Worm (Caenorhabditis elegans): ENCODE results near the gene drp-1.

Gene drp-1

ce11 chrIV:5530980-5531379 is 7.3 kb upstream of the drp-1 start:
- TF ChIP-seq ztf-11 (tag; optimal IDR thresholded peaks at IDR 0.05), result no peak
- no peak for TF ChIP-seq bed-3 (GFP tag; optimal IDR thresholded peaks at IDR 0.05)
- peak; percentile 4 for TF ChIP-seq ces-1 (GFP tag; optimal IDR thresholded peaks at IDR 0.05)
- no peak for TF ChIP-seq flh-1 (GFP tag; optimal IDR thresholded peaks at IDR 0.05)
- no peak for TF ChIP-seq nhr-237 (tag; optimal IDR thresholded peaks at IDR 0.05)

ce11 chrIV:5533556-5533955 is 4.7 kb upstream of the drp-1 start:
- TF ChIP-seq sptf-1 (tag; optimal IDR thresholded peaks at IDR 0.05), result no peak
- peak; percentile 93 for TF ChIP-seq ces-1 (GFP tag; optimal IDR thresholded peaks at IDR 0.05)
- TF ChIP-seq nhr-12 (tag; optimal IDR thresholded peaks at IDR 0.05), result no peak

- TF ChIP-seq unc-120 (tag; optimal IDR thresholded peaks at IDR 0.05; ENCODE audit: poor library complexity, severe bottlenecking), result no peak
- no peak for TF ChIP-seq nhr-12 (tag; optimal IDR thresholded peaks at IDR 0.05)
- no peak for TF ChIP-seq ceh-39 (tag; optimal IDR thresholded peaks at IDR 0.05)
- TF ChIP-seq bed-3 (GFP tag; optimal IDR thresholded peaks at IDR 0.05), result no peak
- TF ChIP-seq nhr-2 (tag; optimal IDR thresholded peaks at IDR 0.05), result no peak
- no peak for TF ChIP-seq hlh-1 (tag; optimal IDR thresholded peaks at IDR 0.05)
- TF ChIP-seq zip-8 (tag; optimal IDR thresholded peaks at IDR 0.05), result no peak
- TF ChIP-seq elt-1 (tag; optimal IDR thresholded peaks at IDR 0.05; ENCODE audit: borderline replicate concordance, insufficient read depth), result no peak
- no peak for TF ChIP-seq snpc-4 (tag; optimal IDR thresholded peaks at IDR 0.05)
- TF ChIP-seq drap-1 (GFP tag; optimal IDR thresholded peaks at IDR 0.05), result no peak
- TF ChIP-seq ztf-11 (tag; optimal IDR thresholded peaks at IDR 0.05), result no peak
These were observed 3.7 kb upstream of the drp-1 start for ce11 chrIV:5534596-5534995.

- peak; percentile 24 for TF ChIP-seq unc-120 (tag; optimal IDR thresholded peaks at IDR 0.05; ENCODE audit: poor library complexity, severe bottlenecking)
- peak; percentile 78 for TF ChIP-seq mab-5 (tag; optimal IDR thresholded peaks at IDR 0.05)
- peak; percentile 95 for TF ChIP-seq unc-62 (GFP tag; optimal IDR thresholded peaks at IDR 0.05)
- peak; percentile 44 for TF ChIP-seq mls-2 (tag; optimal IDR thresholded peaks at IDR 0.05)
- TF ChIP-seq ces-1 (GFP tag; optimal IDR thresholded peaks at IDR 0.05), result peak; percentile 47
- no peak for TF ChIP-seq bed-3 (GFP tag; optimal IDR thresholded peaks at IDR 0.05)
- TF ChIP-seq hlh-1 (tag; optimal IDR thresholded peaks at IDR 0.05), result peak; percentile 11
- TF ChIP-seq lin-13 (tag; optimal IDR thresholded peaks at IDR 0.05), result no peak
These were observed 2.5 kb upstream of the drp-1 start for ce11 chrIV:5535780-5536179.

- TF ChIP-seq tbx-8 (GFP tag; optimal IDR thresholded peaks at IDR 0.05) (no peak), nhr-237 (tag; optimal IDR thresholded peaks at IDR 0.05) (no peak), sem-2 (GFP tag; optimal IDR thresholded peaks at IDR 0.05) (no peak), lin-32 (GFP tag; optimal IDR thresholded peaks at IDR 0.05) (no peak), ceh-39 (tag; optimal IDR thresholded peaks at IDR 0.05) (no peak), nhr-12 (tag; optimal IDR thresholded peaks at IDR 0.05) (no peak), bed-3 (GFP tag; optimal IDR thresholded peaks at IDR 0.05) (no peak), flh-1 (GFP tag; optimal IDR thresholded peaks at IDR 0.05) (no peak), ceh-83 (GFP tag; optimal IDR thresholded peaks at IDR 0.05) (no peak), M03D4.4 (tag; optimal IDR thresholded peaks at IDR 0.05) (no peak), nhr-2 (tag; optimal IDR thresholded peaks at IDR 0.05) (no peak), unc-39 (tag; optimal IDR thresholded peaks at IDR 0.05) (no peak), mls-2 (tag; optimal IDR thresholded peaks at IDR 0.05) (no peak), elt-1 (tag; optimal IDR thresholded peaks at IDR 0.05; ENCODE audit: borderline replicate concordance, insufficient read depth) (no peak), nhr-76 (tag; optimal IDR thresholded peaks at IDR 0.05) (no peak), ceh-43 (GFP tag; optimal IDR thresholded peaks at IDR 0.05) (no peak), ham-2 (GFP tag; optimal IDR thresholded peaks at IDR 0.05) (no peak), blmp-1 (tag; optimal IDR thresholded peaks at IDR 0.05) (no peak), sptf-1 (tag; optimal IDR thresholded peaks at IDR 0.05) (no peak), lsy-2 (tag; optimal IDR thresholded peaks at IDR 0.05) (no peak)
These were observed 3.0 kb downstream of the drp-1 start, which contains the start of gene tebp-2 for ce11 chrIV:5541285-5541684. tebp-2 (plus strand) TSS chrIV:5541627.

- TF ChIP-seq mab-5 (tag; optimal IDR thresholded peaks at IDR 0.05), result no peak
- TF ChIP-seq sptf-1 (tag; optimal IDR thresholded peaks at IDR 0.05), result no peak
- TF ChIP-seq lin-13 (tag; optimal IDR thresholded peaks at IDR 0.05), result no peak
- TF ChIP-seq nhr-237 (tag; optimal IDR thresholded peaks at IDR 0.05), result no peak
- TF ChIP-seq nhr-2 (tag; optimal IDR thresholded peaks at IDR 0.05), result no peak
- no peak for TF ChIP-seq flh-1 (GFP tag; optimal IDR thresholded peaks at IDR 0.05)
- no peak for TF ChIP-seq nhr-28 (tag; optimal IDR thresholded peaks at IDR 0.05)
These were observed 6.4 kb downstream of the drp-1 start, which contains the start of gene cec-6 for ce11 chrIV:5544609-5545214. cec-6 (plus strand) TSS chrIV:5544860.

Data from whole organism, mixed stage, embryonic.